Worm (Caenorhabditis elegans): ENCODE results near the gene B0238.9.

- TF ChIP-seq xnd-1 (tag; optimal IDR thresholded peaks at IDR 0.05) (no peak), pha-4 (tag; optimal IDR thresholded peaks at IDR 0.05) (no peak), him-1 (tag; optimal IDR thresholded peaks at IDR 0.05) (no peak), zim-3 (tag; optimal IDR thresholded peaks at IDR 0.05) (no peak), lag-1 (GFP tag; IDR thresholded peaks at IDR 0.05) (no peak), ama-1 (optimal IDR thresholded peaks at IDR 0.05) (no peak), ama-1 (GFP tag; optimal IDR thresholded peaks at IDR 0.05) (no peak), akir-1 (GFP tag; optimal IDR thresholded peaks at IDR 0.05) (no peak), madf-10 (tag; optimal IDR thresholded peaks at IDR 0.05) (no peak)
Measured at ce11 chrV:5259448-5259847, 18.5 kb downstream of the B0238.9 start, which contains the start of gene srt-70.
